Worm (Caenorhabditis elegans) whole organism, late embryonic: ENCODE data around the gene K05D4.9.

ENCODE experiments used
- F13H6.1 ChIP-seq: sonication (generic microtip); optimal IDR thresholded peaks from 2 replicates; lab custom pipeline; 2016; ENCODE audit warnings: missing genetic modification characterization, missing compliant biosample characterization
- ceh-14 ChIP-seq: sonication (generic microtip); optimal IDR thresholded peaks from 2 replicates; lab custom pipeline; 2016; ENCODE audit warnings: missing genotype, missing genetic modification characterization, missing compliant biosample characterization
- ceh-18 ChIP-seq: sonication (generic microtip); optimal IDR thresholded peaks from 2 replicates; lab custom pipeline; 2016; ENCODE audit warnings: missing genetic modification characterization, missing compliant biosample characterization
- ceh-30 ChIP-seq: fragments of 150-350 bp; optimal IDR thresholded peaks from 2 replicates; lab custom pipeline; 2014; ENCODE audit warnings: missing biosample characterization, missing genetic modification characterization
- ceh-9 ChIP-seq: sonication (generic microtip); optimal IDR thresholded peaks from 2 replicates; lab custom pipeline; 2016; ENCODE audit warnings: mild to moderate bottlenecking, missing genetic modification characterization, inconsistent platforms, missing compliant biosample characterization
- dmd-4 ChIP-seq: sonication (generic microtip); optimal IDR thresholded peaks from 2 replicates; lab custom pipeline; 2016; ENCODE audit warnings: borderline replicate concordance, missing genetic modification characterization, missing compliant biosample characterization
- hlh-30 ChIP-seq: sonication (generic microtip); optimal IDR thresholded peaks from 2 replicates; lab custom pipeline; 2017; ENCODE audit warnings: antibody characterized with exemption, missing genetic modification characterization, missing compliant biosample characterization; ENCODE audit not compliant: insufficient read depth
- odd-2 ChIP-seq: sonication (generic microtip); optimal IDR thresholded peaks from 2 replicates; lab custom pipeline; 2017; ENCODE audit warnings: antibody characterized with exemption, mild to moderate bottlenecking, missing genetic modification characterization, missing compliant biosample characterization
- pag-3 ChIP-seq: sonication (generic microtip); optimal IDR thresholded peaks from 2 replicates; lab custom pipeline; 2016; ENCODE audit warnings: missing compliant biosample characterization, missing genetic modification characterization, borderline replicate concordance
- pha-4 ChIP-seq: fragments of 150-350 bp; optimal IDR thresholded peaks from 2 replicates; lab custom pipeline; 2018; ENCODE audit warnings: missing biosample characterization, missing genetic modification reagents, missing genetic modification characterization
- pqm-1 ChIP-seq: sonication (generic microtip); optimal IDR thresholded peaks from 2 replicates; lab custom pipeline; 2016; ENCODE audit warnings: missing genetic modification characterization, missing compliant biosample characterization
- syd-9 ChIP-seq: sonication (generic microtip); optimal IDR thresholded peaks from 2 replicates; lab custom pipeline; 2016; ENCODE audit warnings: mild to moderate bottlenecking, missing genetic modification characterization, moderate library complexity, missing compliant biosample characterization
- tbx-2 ChIP-seq: sonication (generic microtip); optimal IDR thresholded peaks from 2 replicates; lab custom pipeline; 2016; ENCODE audit warnings: missing genetic modification characterization, missing compliant biosample characterization
- ztf-16 ChIP-seq: sonication (generic microtip); optimal IDR thresholded peaks from 2 replicates; lab custom pipeline; 2017; ENCODE audit warnings: missing genetic modification characterization, missing compliant biosample characterization

- no peak for TF ChIP-seq dmd-4
- TF ChIP-seq pha-4 (tag; lab: Kevin White, UChicago): no peak
- no peak for TF ChIP-seq ceh-14 (tag; lab: Kevin White, UChicago)
- no peak for TF ChIP-seq F13H6.1 (tag; lab: Kevin White, UChicago)
- TF ChIP-seq syd-9: no peak
- no peak for TF ChIP-seq pqm-1
- TF ChIP-seq ceh-30 (tag; lab: Kevin White, UChicago): no peak
- no peak for TF ChIP-seq ztf-16 (tag; lab: Kevin White, UChicago)
- TF ChIP-seq ceh-9 (tag; lab: Kevin White, UChicago): no peak
- TF ChIP-seq pag-3 (tag; lab: Kevin White, UChicago): no peak
- no peak for TF ChIP-seq ceh-18 (tag; lab: Kevin White, UChicago)
- no peak for TF ChIP-seq tbx-2 (tag; lab: Kevin White, UChicago)
- no peak for TF ChIP-seq odd-2
- no peak for TF ChIP-seq hlh-30
Observed at ce11 chrV:16214505-16214904, 42.9 kb upstream of the K05D4.9 start, which contains the start of gene F11A5.9.
